Worm (Caenorhabditis elegans): ENCODE results near the gene tdc-1.

ce11 chrII:8308314-8308713, 37.9 kb downstream of the tdc-1 start:
- no peak for TF ChIP-seq aly-2 (tag; optimal IDR thresholded peaks at IDR 0.05)
- TF ChIP-seq nhr-12 (tag; optimal IDR thresholded peaks at IDR 0.05) = no peak
- TF ChIP-seq elt-3 (tag; optimal IDR thresholded peaks at IDR 0.05) = no peak
- no peak for TF ChIP-seq nhr-77 (tag; optimal IDR thresholded peaks at IDR 0.05)
- TF ChIP-seq ZK546.5 (tag; optimal IDR thresholded peaks at IDR 0.05) = no peak
- TF ChIP-seq snpc-4 (tag; optimal IDR thresholded peaks at IDR 0.05) = no peak
- no peak for TF ChIP-seq ztf-11 (tag; optimal IDR thresholded peaks at IDR 0.05)
- no peak for TF ChIP-seq nhr-237 (tag; optimal IDR thresholded peaks at IDR 0.05)
- no peak for TF ChIP-seq lin-11 (tag; optimal IDR thresholded peaks at IDR 0.05)
- TF ChIP-seq unc-62 (GFP tag; optimal IDR thresholded peaks at IDR 0.05) = no peak
- TF ChIP-seq elt-1 (tag; optimal IDR thresholded peaks at IDR 0.05) = no peak
